Worm (Caenorhabditis elegans): Measurements from ENCODE around the gene npr-17.

The npr-17 gene

ce11 chrIII:8036497-8036896 is 40.2 kb upstream of the npr-17 start:
- TF ChIP-seq sea-1 (GFP tag; conservative IDR thresholded peaks at IDR 0.05): no peak
- TF ChIP-seq aly-1 (tag; optimal IDR thresholded peaks at IDR 0.05): no peak
- TF ChIP-seq tbx-11 (GFP tag; IDR thresholded peaks at IDR 0.05): no peak
- no peak for TF ChIP-seq tra-4 (tag; optimal IDR thresholded peaks at IDR 0.05)
- no peak for TF ChIP-seq hnd-1 (tag; optimal IDR thresholded peaks at IDR 0.05)
- TF ChIP-seq flt-1 (GFP tag; IDR thresholded peaks at IDR 0.05): no peak
- TF ChIP-seq tbx-37 (GFP tag; conservative IDR thresholded peaks at IDR 0.05): no peak
- TF ChIP-seq hmbx-1 (tag; optimal IDR thresholded peaks at IDR 0.05): no peak
- TF ChIP-seq ama-1 (optimal IDR thresholded peaks at IDR 0.05): no peak
- no peak for TF ChIP-seq B0310.2 (tag; optimal IDR thresholded peaks at IDR 0.05)
- TF ChIP-seq F13C5.2 (tag; optimal IDR thresholded peaks at IDR 0.05): no peak
- TF ChIP-seq hmg-4 (GFP tag; optimal IDR thresholded peaks at IDR 0.05): no peak
- no peak for TF ChIP-seq ceh-13 (GFP tag; optimal IDR thresholded peaks at IDR 0.05)
- TF ChIP-seq ceh-36 (tag; optimal IDR thresholded peaks at IDR 0.05): no peak
- TF ChIP-seq scrt-1 (GFP tag; IDR thresholded peaks at IDR 0.05): no peak

DNA sequence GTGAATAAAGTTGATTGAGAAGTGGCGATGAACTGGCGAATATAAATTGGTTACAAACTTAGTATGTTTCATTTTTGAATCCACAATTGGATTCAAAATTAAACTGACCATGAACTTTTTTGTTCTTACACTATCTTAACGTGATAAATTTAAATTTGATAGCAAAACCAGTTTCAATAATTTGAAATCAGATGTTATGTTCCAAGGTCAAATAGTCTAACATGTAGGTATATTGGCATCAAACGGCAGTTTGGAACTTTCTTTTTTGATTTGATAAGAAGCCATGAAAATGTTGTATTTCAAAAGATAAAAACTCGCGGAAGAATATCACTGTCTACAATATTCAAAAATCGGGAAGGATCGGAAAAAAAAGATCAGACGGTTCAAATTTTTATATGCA is 39.8 kb upstream of the npr-17 start:
- TF ChIP-seq ama-1 (optimal IDR thresholded peaks at IDR 0.05) (no peak), pes-1 (GFP tag; IDR thresholded peaks at IDR 0.05) (no peak), hnd-1 (tag; optimal IDR thresholded peaks at IDR 0.05) (no peak), hmbx-1 (tag; optimal IDR thresholded peaks at IDR 0.05) (no peak), hmg-4 (GFP tag; optimal IDR thresholded peaks at IDR 0.05) (no peak), F13C5.2 (tag; optimal IDR thresholded peaks at IDR 0.05) (no peak), aly-1 (tag; optimal IDR thresholded peaks at IDR 0.05) (no peak), ets-7 (tag; optimal IDR thresholded peaks at IDR 0.05) (no peak), tbx-37 (GFP tag; conservative IDR thresholded peaks at IDR 0.05) (no peak), scrt-1 (GFP tag; IDR thresholded peaks at IDR 0.05) (no peak), flt-1 (GFP tag; IDR thresholded peaks at IDR 0.05) (no peak), ceh-36 (tag; optimal IDR thresholded peaks at IDR 0.05) (no peak), sea-1 (GFP tag; conservative IDR thresholded peaks at IDR 0.05) (no peak), tbx-11 (GFP tag; IDR thresholded peaks at IDR 0.05) (no peak), ceh-13 (GFP tag; optimal IDR thresholded peaks at IDR 0.05) (no peak)

- TF ChIP-seq tbx-37 (GFP tag; conservative IDR thresholded peaks at IDR 0.05) (no peak), tbx-11 (GFP tag; IDR thresholded peaks at IDR 0.05) (no peak), pes-1 (GFP tag; IDR thresholded peaks at IDR 0.05) (no peak), hnd-1 (tag; optimal IDR thresholded peaks at IDR 0.05) (no peak), ceh-13 (GFP tag; optimal IDR thresholded peaks at IDR 0.05) (no peak), hmbx-1 (tag; optimal IDR thresholded peaks at IDR 0.05) (no peak), B0310.2 (tag; optimal IDR thresholded peaks at IDR 0.05) (no peak), flt-1 (GFP tag; IDR thresholded peaks at IDR 0.05) (no peak), ets-7 (tag; optimal IDR thresholded peaks at IDR 0.05) (no peak), tra-4 (tag; optimal IDR thresholded peaks at IDR 0.05) (no peak), F13C5.2 (tag; optimal IDR thresholded peaks at IDR 0.05) (no peak), ama-1 (optimal IDR thresholded peaks at IDR 0.05) (no peak)
Measured at ce11 chrIII:8033534-8033933, 37.3 kb upstream of the npr-17 start, which contains the start of gene F44B9.10. TSS of gene F44B9.10 (minus strand) at chrIII:8033634.

DNA sequence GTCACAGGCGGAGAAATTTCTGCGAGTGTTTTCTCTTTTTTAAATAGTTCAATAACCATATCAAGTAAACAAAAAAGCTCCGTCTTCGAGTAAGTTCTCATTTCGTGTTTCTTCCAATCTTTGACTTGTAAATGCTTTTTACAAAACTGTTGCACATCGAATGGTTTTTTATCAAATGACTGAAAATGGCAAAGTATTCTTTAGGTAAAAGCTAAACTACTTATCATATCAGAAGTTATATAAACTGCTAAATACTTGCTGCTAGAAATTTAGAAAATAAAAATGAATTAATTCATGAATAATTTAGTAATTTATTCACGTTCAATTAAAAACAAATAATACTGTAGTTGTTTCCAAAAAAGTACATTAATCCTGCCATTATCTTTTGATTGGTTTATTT is 34.7 kb upstream of the npr-17 start, which contains the start of gene F44B9.9:
TSS of gene F44B9.9 (minus strand) at position 101 of the 400 bp plus-strand sequence.
- TF ChIP-seq flt-1 (GFP tag; IDR thresholded peaks at IDR 0.05): no peak
- TF ChIP-seq aly-1 (tag; optimal IDR thresholded peaks at IDR 0.05): no peak
- no peak for TF ChIP-seq ama-1 (optimal IDR thresholded peaks at IDR 0.05)
- TF ChIP-seq tra-4 (tag; optimal IDR thresholded peaks at IDR 0.05): no peak
- no peak for TF ChIP-seq hmg-4 (GFP tag; optimal IDR thresholded peaks at IDR 0.05)
- no peak for TF ChIP-seq scrt-1 (GFP tag; IDR thresholded peaks at IDR 0.05)
- TF ChIP-seq sea-1 (GFP tag; conservative IDR thresholded peaks at IDR 0.05): no peak
- no peak for TF ChIP-seq pes-1 (GFP tag; IDR thresholded peaks at IDR 0.05)
- TF ChIP-seq ceh-13 (GFP tag; optimal IDR thresholded peaks at IDR 0.05): no peak
- TF ChIP-seq tbx-37 (GFP tag; conservative IDR thresholded peaks at IDR 0.05): no peak
- TF ChIP-seq B0310.2 (tag; optimal IDR thresholded peaks at IDR 0.05): no peak
- no peak for TF ChIP-seq ets-7 (tag; optimal IDR thresholded peaks at IDR 0.05)
- TF ChIP-seq hmbx-1 (tag; optimal IDR thresholded peaks at IDR 0.05): no peak
- TF ChIP-seq ceh-36 (tag; optimal IDR thresholded peaks at IDR 0.05): no peak
- TF ChIP-seq hnd-1 (tag; optimal IDR thresholded peaks at IDR 0.05): no peak

DNA sequence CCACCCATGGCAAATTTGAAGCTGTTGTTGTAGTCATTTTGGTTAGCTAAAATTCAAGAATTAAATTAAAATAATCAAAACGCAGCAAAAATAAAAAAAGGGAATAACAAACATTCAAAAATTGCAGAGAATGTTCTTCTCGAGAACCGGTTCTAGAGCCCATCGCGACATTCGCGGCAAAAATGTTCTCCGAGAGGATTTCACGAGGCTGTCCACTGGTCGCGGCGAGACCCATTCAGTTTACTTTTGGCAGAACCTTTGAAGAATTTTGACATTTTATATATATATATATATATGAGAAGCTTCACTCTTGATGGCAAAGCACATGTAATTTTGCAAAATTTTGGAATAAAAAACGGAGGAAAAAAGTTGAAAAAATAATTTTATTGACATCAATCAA is 33.2 kb upstream of the npr-17 start, which contains the start of gene F44B9.8:
TSS of gene F44B9.8 (minus strand) at position 163 of the 400 bp plus-strand sequence.
- TF ChIP-seq ets-7 (tag; optimal IDR thresholded peaks at IDR 0.05) (no peak), F13C5.2 (tag; optimal IDR thresholded peaks at IDR 0.05) (no peak)

ce11 chrIII:8027942-8028341 is 31.7 kb upstream of the npr-17 start, which contains the start of gene mdt-30:
TSS of gene mdt-30 (minus strand) at chrIII:8028042.
- TF ChIP-seq ceh-36 (tag; optimal IDR thresholded peaks at IDR 0.05): no peak
- TF ChIP-seq hnd-1 (tag; optimal IDR thresholded peaks at IDR 0.05): no peak

DNA sequence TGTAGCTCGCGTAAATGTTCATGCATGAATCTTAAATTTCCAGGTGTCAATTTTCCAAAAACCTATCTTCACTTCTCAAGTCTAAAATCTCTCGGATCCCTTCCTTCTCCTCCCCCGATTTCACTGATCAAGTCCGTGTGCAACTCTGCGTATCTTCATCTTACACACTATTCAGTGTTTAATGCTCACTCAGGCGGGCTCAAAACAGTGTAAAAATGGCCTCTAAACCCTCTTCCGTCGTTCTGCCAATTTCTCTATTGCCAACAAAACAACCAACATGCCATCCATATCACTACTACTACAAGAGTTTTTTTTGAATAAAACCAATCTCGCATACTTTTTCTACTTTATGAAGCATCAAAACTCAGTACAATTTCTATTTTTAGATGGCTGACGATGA is 25.8 kb upstream of the npr-17 start, which contains the start of gene F44B9.2:
TSS of gene F44B9.2 (plus strand) at position 387 of the 400 bp plus-strand sequence.
- TF ChIP-seq ceh-13 (GFP tag; optimal IDR thresholded peaks at IDR 0.05) (no peak), pes-1 (GFP tag; IDR thresholded peaks at IDR 0.05) (no peak), hmg-4 (GFP tag; optimal IDR thresholded peaks at IDR 0.05) (no peak), hmbx-1 (tag; optimal IDR thresholded peaks at IDR 0.05) (no peak), F13C5.2 (tag; optimal IDR thresholded peaks at IDR 0.05) (no peak), ama-1 (optimal IDR thresholded peaks at IDR 0.05) (no peak), sea-1 (GFP tag; conservative IDR thresholded peaks at IDR 0.05) (no peak), ets-7 (tag; optimal IDR thresholded peaks at IDR 0.05) (no peak), aly-1 (tag; optimal IDR thresholded peaks at IDR 0.05) (no peak), scrt-1 (GFP tag; IDR thresholded peaks at IDR 0.05) (no peak), flt-1 (GFP tag; IDR thresholded peaks at IDR 0.05) (no peak), tbx-37 (GFP tag; conservative IDR thresholded peaks at IDR 0.05) (no peak), ceh-36 (tag; optimal IDR thresholded peaks at IDR 0.05) (no peak), B0310.2 (tag; optimal IDR thresholded peaks at IDR 0.05) (no peak), tbx-11 (GFP tag; IDR thresholded peaks at IDR 0.05) (no peak), tra-4 (tag; optimal IDR thresholded peaks at IDR 0.05) (no peak)

All from whole organism, early embryonic.